Worm (Caenorhabditis elegans) whole organism, mixed stage, embryonic: ENCODE measurements around the gene lite-1.

Experiments
- M03D4.4 ChIP-seq: sonication (generic microtip); optimal IDR thresholded peaks from 2 replicates; lab custom pipeline; 2017; ENCODE audit warnings: mild to moderate bottlenecking, missing genetic modification characterization, missing compliant biosample characterization
- bed-3 ChIP-seq: fragments of 200-800 bp; sonication (Bioruptor generic); optimal IDR thresholded peaks from 3 replicates; lab custom pipeline; 2018; ENCODE audit warnings: mild to moderate bottlenecking, missing genetic modification characterization, moderate library complexity, missing compliant biosample characterization
- blmp-1 ChIP-seq: fragments of 150-350 bp; optimal IDR thresholded peaks from 2 replicates; lab custom pipeline; 2014; ENCODE audit warnings: missing biosample characterization, missing genetic modification characterization
- ceh-39 ChIP-seq: fragments of 150-350 bp; optimal IDR thresholded peaks from 2 replicates; lab custom pipeline; 2014; ENCODE audit warnings: missing biosample characterization, missing genetic modification characterization
- ceh-83 ChIP-seq: fragments of 200-800 bp; sonication (Bioruptor generic); optimal IDR thresholded peaks from 2 replicates; lab custom pipeline; 2018; ENCODE audit warnings: mild to moderate bottlenecking, missing genetic modification characterization, missing compliant biosample characterization
- ces-1 ChIP-seq: fragments of 150-350 bp; optimal IDR thresholded peaks from 2 replicates; lab custom pipeline; 2014; ENCODE audit warnings: missing biosample characterization, missing genetic modification reagents, missing genetic modification characterization
- cnd-1 ChIP-seq: fragments of 200-800 bp; sonication (Bioruptor generic); optimal IDR thresholded peaks from 2 replicates; lab custom pipeline; 2018; ENCODE audit warnings: mild to moderate bottlenecking, missing genetic modification characterization, missing compliant biosample characterization
- drap-1 ChIP-seq: fragments of 200-800 bp; sonication (Bioruptor generic); optimal IDR thresholded peaks from 3 replicates; lab custom pipeline; 2018; ENCODE audit warnings: mild to moderate bottlenecking, missing genetic modification characterization, missing compliant biosample characterization
- elt-1 ChIP-seq: sonication (generic microtip); optimal IDR thresholded peaks from 2 replicates; lab custom pipeline; 2017; ENCODE audit warnings: missing genetic modification characterization, mild to moderate bottlenecking, missing compliant biosample characterization, antibody characterized with exemption, moderate library complexity, borderline replicate concordance; ENCODE audit not compliant: insufficient read depth
- elt-3 ChIP-seq: fragments of 150-350 bp; optimal IDR thresholded peaks from 2 replicates; lab custom pipeline; 2014; ENCODE audit warnings: missing biosample characterization, missing genetic modification characterization
- flh-1 ChIP-seq: fragments of 200-800 bp; sonication (Bioruptor generic); optimal IDR thresholded peaks from 2 replicates; lab custom pipeline; 2018; ENCODE audit warnings: mild to moderate bottlenecking, missing genetic modification characterization, moderate library complexity, missing compliant biosample characterization
- ham-2 ChIP-seq: fragments of 200-800 bp; sonication (Bioruptor generic); optimal IDR thresholded peaks from 2 replicates; lab custom pipeline; 2018; ENCODE audit warnings: mild to moderate bottlenecking, missing genetic modification characterization, missing compliant biosample characterization
- hlh-1 ChIP-seq: fragments of 150-350 bp; optimal IDR thresholded peaks from 2 replicates; lab custom pipeline; 2014; ENCODE audit warnings: missing biosample characterization, missing genetic modification reagents, missing genetic modification characterization
- lin-13 ChIP-seq: fragments of 150-350 bp; optimal IDR thresholded peaks from 2 replicates; lab custom pipeline; 2014; ENCODE audit warnings: missing biosample characterization, missing genetic modification characterization
- lin-32 ChIP-seq: fragments of 200-800 bp; sonication (Bioruptor generic); optimal IDR thresholded peaks from 2 replicates; lab custom pipeline; 2018; ENCODE audit warnings: mild to moderate bottlenecking, missing genetic modification characterization, missing compliant biosample characterization
- lsy-2 ChIP-seq: fragments of 150-350 bp; optimal IDR thresholded peaks from 2 replicates; lab custom pipeline; 2014; ENCODE audit warnings: missing biosample characterization, missing genetic modification characterization
- mab-5 ChIP-seq: fragments of 150-350 bp; optimal IDR thresholded peaks from 2 replicates; lab custom pipeline; 2014; ENCODE audit warnings: missing biosample characterization, missing genetic modification characterization
- mep-1 ChIP-seq: fragments of 150-350 bp; optimal IDR thresholded peaks from 2 replicates; lab custom pipeline; 2017; ENCODE audit warnings: missing biosample characterization, missing genetic modification reagents, missing genetic modification characterization, inconsistent platforms
- nhr-12 ChIP-seq: fragments of 150-350 bp; optimal IDR thresholded peaks from 2 replicates; lab custom pipeline; 2014; ENCODE audit warnings: missing biosample characterization, missing genetic modification characterization
- nhr-237 ChIP-seq: fragments of 150-350 bp; optimal IDR thresholded peaks from 2 replicates; lab custom pipeline; 2014; ENCODE audit warnings: missing biosample characterization, missing genetic modification characterization
- nhr-28 ChIP-seq: fragments of 150-350 bp; optimal IDR thresholded peaks from 2 replicates; lab custom pipeline; 2014; ENCODE audit warnings: missing biosample characterization, missing genetic modification characterization
- nhr-76 ChIP-seq: sonication (generic microtip); optimal IDR thresholded peaks from 2 replicates; lab custom pipeline; 2017; ENCODE audit warnings: missing biosample characterization, missing genetic modification characterization
- pha-4 ChIP-seq: fragments of 150-350 bp; optimal IDR thresholded peaks from 2 replicates; lab custom pipeline; 2018; ENCODE audit warnings: missing biosample characterization, missing genetic modification reagents, missing genetic modification characterization
- sem-2 ChIP-seq: fragments of 200-800 bp; sonication (Bioruptor generic); optimal IDR thresholded peaks from 2 replicates; lab custom pipeline; 2018; ENCODE audit warnings: mild to moderate bottlenecking, missing genetic modification characterization, missing compliant biosample characterization
- snpc-4 ChIP-seq: fragments of 150-350 bp; optimal IDR thresholded peaks from 2 replicates; lab custom pipeline; 2014; ENCODE audit warnings: missing biosample characterization, missing genetic modification characterization
- sptf-1 ChIP-seq: sonication (generic microtip); optimal IDR thresholded peaks from 2 replicates; lab custom pipeline; 2017; ENCODE audit warnings: mild to moderate bottlenecking, missing genetic modification characterization, moderate library complexity, missing compliant biosample characterization
- unc-120 ChIP-seq: sonication (generic microtip); optimal IDR thresholded peaks from 2 replicates; lab custom pipeline; 2017; ENCODE audit warnings: missing genetic modification characterization, missing compliant biosample characterization; ENCODE audit not compliant: poor library complexity, severe bottlenecking
- unc-39 ChIP-seq: fragments of 150-350 bp; optimal IDR thresholded peaks from 2 replicates; lab custom pipeline; 2014; ENCODE audit warnings: missing biosample characterization, missing genetic modification characterization
- unc-62 ChIP-seq: fragments of 150-350 bp; optimal IDR thresholded peaks from 2 replicates; lab custom pipeline; 2014; ENCODE audit warnings: missing biosample characterization, missing genetic modification reagents, missing genetic modification characterization
- zip-8 ChIP-seq: fragments of 150-350 bp; optimal IDR thresholded peaks from 2 replicates; lab custom pipeline; 2014; ENCODE audit warnings: missing biosample characterization, missing genetic modification characterization

lite-1 gene

ce11 chrX:6250272-6250752 lies 19.7 kb upstream of the lite-1 start:
- TF ChIP-seq ham-2 (GFP tag; lab: Kevin White, UChicago) (no peak), nhr-76 (tag; lab: Kevin White, UChicago) (no peak), elt-3 (peak; percentile 19), bed-3 (no peak), unc-120 (peak; percentile 48), flh-1 (no peak), ceh-39 (no peak), ces-1 (GFP tag; lab: Kevin White, UChicago) (no peak)

- TF ChIP-seq mab-5 (tag; lab: Kevin White, UChicago) (no peak), sptf-1 (tag; lab: Kevin White, UChicago) (no peak), ham-2 (GFP tag; lab: Kevin White, UChicago) (no peak), sem-2 (GFP tag; lab: Kevin White, UChicago) (no peak), hlh-1 (tag; lab: Kevin White, UChicago) (no peak), unc-62 (no peak), pha-4 (tag; lab: Kevin White, UChicago) (no peak), ceh-39 (no peak), M03D4.4 (tag; lab: Kevin White, UChicago) (no peak), blmp-1 (tag; lab: Kevin White, UChicago) (no peak), elt-1 (tag; lab: Kevin White, UChicago) (no peak)
Observed at ce11 chrX:6248778-6249658, 18.4 kb upstream of the lite-1 start.

ce11 chrX:6247869-6248268 lies 17.3 kb upstream of the lite-1 start:
- no peak for TF ChIP-seq ham-2 (GFP tag; lab: Kevin White, UChicago)
- no peak for TF ChIP-seq lin-13 (tag; lab: Kevin White, UChicago)
- TF ChIP-seq ces-1 (GFP tag; lab: Kevin White, UChicago) = peak; percentile 57

- TF ChIP-seq hlh-1 (tag; lab: Kevin White, UChicago) = no peak
- TF ChIP-seq unc-62 = no peak
- no peak for TF ChIP-seq zip-8 (tag; lab: Kevin White, UChicago)
- TF ChIP-seq unc-120 = no peak
- TF ChIP-seq ham-2 (GFP tag; lab: Kevin White, UChicago) = no peak
- no peak for TF ChIP-seq cnd-1 (tag; lab: Kevin White, UChicago)
- TF ChIP-seq elt-3 = no peak
- TF ChIP-seq sptf-1 (tag; lab: Kevin White, UChicago) = no peak
- no peak for TF ChIP-seq mep-1 (tag; lab: Kevin White, UChicago)
- no peak for TF ChIP-seq ceh-39
- no peak for TF ChIP-seq nhr-12
- no peak for TF ChIP-seq drap-1 (GFP tag; lab: Kevin White, UChicago)
- TF ChIP-seq mab-5 (tag; lab: Kevin White, UChicago) = no peak
- TF ChIP-seq, all 35 proteins: peak for 0
Observed at ce11 chrX:6247013-6247412, 16.4 kb upstream of the lite-1 start.

ce11 chrX:6245499-6245898 lies 14.9 kb upstream of the lite-1 start:
- TF ChIP-seq cnd-1 (tag; lab: Kevin White, UChicago) = no peak
- TF ChIP-seq sem-2 (GFP tag; lab: Kevin White, UChicago) = no peak
- no peak for TF ChIP-seq ham-2 (GFP tag; lab: Kevin White, UChicago)
- no peak for TF ChIP-seq bed-3
- no peak for TF ChIP-seq flh-1
- TF ChIP-seq ceh-83 (GFP tag; lab: Kevin White, UChicago) = no peak
- TF ChIP-seq nhr-237 (tag; lab: Kevin White, UChicago) = no peak
- TF ChIP-seq ces-1 (GFP tag; lab: Kevin White, UChicago) = no peak
- no peak for TF ChIP-seq sptf-1 (tag; lab: Kevin White, UChicago)
- no peak for TF ChIP-seq unc-39 (tag; lab: Kevin White, UChicago)
- no peak for TF ChIP-seq lin-32 (GFP tag; lab: Kevin White, UChicago)
- no peak for TF ChIP-seq hlh-1 (tag; lab: Kevin White, UChicago)
- no peak for TF ChIP-seq elt-3
- no peak for TF ChIP-seq zip-8 (tag; lab: Kevin White, UChicago)
- no peak for TF ChIP-seq snpc-4 (tag; lab: Kevin White, UChicago)
- no peak for TF ChIP-seq elt-1 (tag; lab: Kevin White, UChicago)
- TF ChIP-seq nhr-28 = no peak
- no peak for TF ChIP-seq unc-120
- no peak for TF ChIP-seq lsy-2 (tag; lab: Kevin White, UChicago)
